Worm (Caenorhabditis elegans): ENCODE data around the gene srh-169.

ce11 chrV:4004577-4004976 is 43.1 kb upstream of the srh-169 start:
- no peak for TF ChIP-seq him-1 (tag; optimal IDR thresholded peaks at IDR 0.05)
- TF ChIP-seq dao-5 (tag; optimal IDR thresholded peaks at IDR 0.05) = no peak
